Fruit fly (Drosophila melanogaster): Measurements from ENCODE around the gene ctrip.

DNA sequence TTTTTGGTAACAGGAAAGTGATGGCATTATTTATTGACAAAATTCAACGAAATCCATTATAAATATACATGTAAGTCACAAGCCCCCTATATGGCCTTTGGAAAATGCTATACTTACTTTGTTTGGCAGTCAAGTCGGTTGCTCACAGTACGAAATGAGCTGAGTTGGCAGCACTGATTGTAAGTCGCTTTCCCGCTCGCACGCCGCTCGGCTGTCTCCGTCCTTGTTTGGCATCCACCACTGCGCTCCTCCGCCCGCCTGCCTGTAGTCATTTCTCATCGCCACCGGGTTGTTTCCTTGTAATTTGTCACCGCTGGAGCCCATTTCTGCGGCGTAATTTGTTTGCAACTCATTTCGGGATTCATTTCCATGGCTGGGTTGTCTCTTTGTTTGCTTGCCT, 21.7 kb upstream of the ctrip start:
- TF ChIP-seq z (GFP tag; IDR thresholded peaks at IDR 0.05) (no peak), stc (GFP tag; IDR thresholded peaks at IDR 0.05) (no peak), CkIIα-i1 (GFP tag; IDR thresholded peaks at IDR 0.05) (no peak), rib (GFP tag; IDR thresholded peaks at IDR 0.05) (no peak), otp (GFP tag; IDR thresholded peaks at IDR 0.05) (no peak), sc (optimal IDR thresholded peaks at IDR 0.05) (no peak), sc (GFP tag; optimal IDR thresholded peaks at IDR 0.05) (no peak), Hr3 (GFP tag; optimal IDR thresholded peaks at IDR 0.05) (no peak), CG30431 (GFP tag; optimal IDR thresholded peaks at IDR 0.05) (no peak), CG3163 (GFP tag; optimal IDR thresholded peaks at IDR 0.05) (no peak), tap (tag; optimal IDR thresholded peaks at IDR 0.05) (no peak)
